Worm (Caenorhabditis elegans) whole organism, late embryonic: ENCODE results near the gene dmsr-5.

Experiments used
- ama-1 ChIP-seq: fragments of 150-350 bp; optimal IDR thresholded peaks from 2 replicates; lab custom pipeline; 2014
- ceh-18 ChIP-seq: sonication (generic microtip); optimal IDR thresholded peaks from 2 replicates; lab custom pipeline; 2016; ENCODE audit warnings: missing genetic modification characterization, missing compliant biosample characterization
- ceh-48 ChIP-seq: sonication (generic microtip); optimal IDR thresholded peaks from 2 replicates; lab custom pipeline; 2016; ENCODE audit warnings: missing genetic modification characterization, inconsistent platforms, missing compliant biosample characterization
- che-1 ChIP-seq: sonication (generic microtip); optimal IDR thresholded peaks from 2 replicates; lab custom pipeline; 2016; ENCODE audit warnings: mild to moderate bottlenecking, missing genetic modification characterization, missing compliant biosample characterization
- gmeb-2 ChIP-seq: sonication (generic microtip); optimal IDR thresholded peaks from 2 replicates; lab custom pipeline; 2016; ENCODE audit warnings: missing genetic modification characterization, inconsistent platforms, missing compliant biosample characterization
- pqm-1 ChIP-seq: sonication (generic microtip); optimal IDR thresholded peaks from 2 replicates; lab custom pipeline; 2016; ENCODE audit warnings: missing genetic modification characterization, missing compliant biosample characterization
- pros-1 ChIP-seq: fragments of 150-350 bp; optimal IDR thresholded peaks from 2 replicates; lab custom pipeline; 2014; ENCODE audit warnings: missing biosample characterization, missing genetic modification reagents, missing genetic modification characterization
- sox-4 ChIP-seq: sonication (generic microtip); optimal IDR thresholded peaks from 2 replicates; lab custom pipeline; 2017; ENCODE audit warnings: mild to moderate bottlenecking, missing genetic modification characterization, inconsistent platforms, missing compliant biosample characterization

DNA sequence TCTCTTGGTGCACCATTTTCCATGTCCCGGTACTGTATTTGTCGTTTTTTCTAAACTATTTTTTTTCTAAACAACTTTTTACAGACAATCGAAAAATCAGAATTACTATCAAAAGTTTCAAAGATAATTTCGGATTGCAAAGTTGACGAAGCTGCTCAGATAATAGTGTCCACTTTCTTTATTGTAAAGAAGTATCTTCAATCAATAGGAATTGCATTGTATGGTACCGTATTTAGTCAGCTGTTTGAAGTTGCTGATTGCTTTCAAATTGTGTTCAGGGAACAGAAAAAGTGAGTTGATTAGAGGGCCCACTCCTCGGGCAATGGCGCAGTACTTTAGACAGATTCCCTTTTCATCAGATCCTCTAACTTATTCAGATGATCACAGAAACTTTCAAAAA lies 13.5 kb downstream of the dmsr-5 start:
- no peak for TF ChIP-seq che-1
- no peak for TF ChIP-seq ceh-18 (tag; lab: Kevin White, UChicago)
- no peak for TF ChIP-seq pros-1 (tag; lab: Kevin White, UChicago)
- TF ChIP-seq sox-4 (tag; lab: Kevin White, UChicago): no peak
- TF ChIP-seq ama-1 (lab: Kevin White, UChicago): no peak
- TF ChIP-seq ceh-48 (tag; lab: Kevin White, UChicago): no peak
- no peak for TF ChIP-seq gmeb-2 (tag; lab: Kevin White, UChicago)
- no peak for TF ChIP-seq pqm-1 (tag; lab: Kevin White, UChicago)
